Worm (Caenorhabditis elegans): Measurements from ENCODE around the gene hum-5.

DNA sequence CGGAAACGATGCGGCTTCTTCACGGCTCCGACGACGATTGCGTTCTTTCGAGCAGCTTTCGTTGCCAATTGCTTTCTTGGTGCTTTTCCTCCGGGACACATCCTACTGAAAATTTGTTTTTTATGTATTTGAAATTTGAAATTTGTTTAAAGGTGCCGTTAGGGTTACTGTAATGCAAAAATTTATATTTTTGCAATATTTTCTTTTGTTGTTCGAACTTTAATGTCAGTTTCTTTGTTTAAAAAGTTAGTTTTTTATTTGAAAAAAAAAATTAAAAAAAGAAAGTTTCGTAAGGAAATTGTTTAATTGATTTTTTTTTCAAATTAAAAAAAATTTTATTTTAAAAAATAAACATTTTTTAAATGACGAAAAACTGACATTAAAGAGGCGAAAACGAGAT lies 22.0 kb upstream of the hum-5 start, which contains the start of gene his-69:
- TF ChIP-seq ama-1 (optimal IDR thresholded peaks at IDR 0.05) = no peak
- no peak for TF ChIP-seq tbx-11 (GFP tag; IDR thresholded peaks at IDR 0.05)
- TF ChIP-seq hmbx-1 (tag; optimal IDR thresholded peaks at IDR 0.05) = no peak

Data from whole organism, early embryonic.